Fruit fly (Drosophila melanogaster) whole organism, adult: ENCODE measurements around the gene CycJ.

ENCODE experiments used
- CG11617 ChIP-seq: fragments of 200-800 bp; sonication (Bioruptor generic); optimal IDR thresholded peaks from 2 replicates; lab custom pipeline; 2017; ENCODE audit warnings: mild to moderate bottlenecking, missing biosample characterization, missing genetic modification reagents, missing genetic modification characterization
- CG12768 ChIP-seq: fragments of 200-800 bp; sonication (Bioruptor generic); optimal IDR thresholded peaks from 2 replicates; lab custom pipeline; 2017; ENCODE audit warnings: missing biosample characterization, missing genetic modification characterization, mild to moderate bottlenecking, moderate library complexity, missing genetic modification reagents
- CG14711 ChIP-seq: fragments of 200-800 bp; sonication (Bioruptor generic); optimal IDR thresholded peaks from 2 replicates; lab custom pipeline; 2018; ENCODE audit warnings: missing biosample characterization, mild to moderate bottlenecking, missing genetic modification characterization, moderate library complexity
- CG1620 ChIP-seq: fragments of 200-800 bp; sonication (Bioruptor generic); optimal IDR thresholded peaks from 2 replicates; lab custom pipeline; 2016; ENCODE audit warnings: missing biosample characterization, missing genetic modification characterization
- CG33017 ChIP-seq: fragments of 200-800 bp; sonication (Bioruptor generic); optimal IDR thresholded peaks from 2 replicates; lab custom pipeline; 2018; ENCODE audit warnings: missing biosample characterization, mild to moderate bottlenecking, missing genetic modification characterization, moderate library complexity
- CG5204 ChIP-seq: fragments of 200-800 bp; sonication (Bioruptor generic); optimal IDR thresholded peaks from 2 replicates; lab custom pipeline; 2016; ENCODE audit warnings: missing biosample characterization, missing genetic modification characterization
- CG7045 ChIP-seq: fragments of 200-800 bp; sonication (Bioruptor generic); optimal IDR thresholded peaks from 2 replicates; lab custom pipeline; 2017; ENCODE audit warnings: missing biosample characterization, mild to moderate bottlenecking, missing genetic modification characterization
- CG7101 ChIP-seq: fragments of 200-800 bp; sonication (Bioruptor generic); optimal IDR thresholded peaks from 2 replicates; lab custom pipeline; 2018; ENCODE audit warnings: missing biosample characterization, mild to moderate bottlenecking, missing genetic modification characterization, moderate library complexity
- Clk ChIP-seq: fragments of 200-800 bp; sonication (Bioruptor generic); optimal IDR thresholded peaks from 2 replicates; lab custom pipeline; 2017; ENCODE audit warnings: missing biosample characterization, missing genetic modification characterization
- Crg-1 ChIP-seq: fragments of 200-800 bp; sonication (Bioruptor generic); optimal IDR thresholded peaks from 2 replicates; lab custom pipeline; 2016; ENCODE audit warnings: missing biosample characterization, missing genetic modification characterization
- Hr96 ChIP-seq: fragments of 200-800 bp; sonication (Bioruptor generic); optimal IDR thresholded peaks from 2 replicates; lab custom pipeline; 2016; ENCODE audit warnings: missing biosample characterization, missing genetic modification characterization
- Mnt ChIP-seq: fragments of 200-800 bp; sonication (Bioruptor generic); optimal IDR thresholded peaks from 2 replicates; lab custom pipeline; 2016; ENCODE audit warnings: missing biosample characterization, mild to moderate bottlenecking, missing genetic modification characterization
- bab1 ChIP-seq: fragments of 200-800 bp; sonication (Bioruptor generic); optimal IDR thresholded peaks from 3 replicates; lab custom pipeline; 2019; ENCODE audit warnings: missing biosample characterization, mild to moderate bottlenecking, missing genetic modification characterization, moderate library complexity
- cic ChIP-seq: fragments of 200-800 bp; sonication (Bioruptor generic); optimal IDR thresholded peaks from 2 replicates; lab custom pipeline; 2017; ENCODE audit warnings: missing biosample characterization, mild to moderate bottlenecking, missing genetic modification characterization, moderate library complexity
- cnc ChIP-seq, 2 experiments: fragments of >200 bp; optimal IDR thresholded peaks; 2 replicates each; lab custom pipeline; 2017
- kay ChIP-seq: fragments of 200-800 bp; sonication (Bioruptor generic); peaks from one replicate; lab custom pipeline; 2016; ENCODE audit warnings: missing biosample characterization, missing genetic modification characterization, borderline replicate concordance
- ovo ChIP-seq: fragments of 200-800 bp; sonication (Bioruptor generic); optimal IDR thresholded peaks from 2 replicates; lab custom pipeline; 2016; ENCODE audit warnings: missing biosample characterization, missing genetic modification characterization
- pad ChIP-seq: fragments of 200-800 bp; sonication (Bioruptor generic); optimal IDR thresholded peaks from 3 replicates; lab custom pipeline; 2017; ENCODE audit warnings: missing biosample characterization, missing genetic modification characterization, mild to moderate bottlenecking, moderate library complexity, missing genetic modification reagents
- tj ChIP-seq: fragments of 200-800 bp; sonication (Bioruptor generic); optimal IDR thresholded peaks from 3 replicates; lab custom pipeline; 2017; ENCODE audit warnings: missing biosample characterization, mild to moderate bottlenecking, missing genetic modification characterization, moderate library complexity
- toe ChIP-seq: fragments of 200-800 bp; sonication (Bioruptor generic); optimal IDR thresholded peaks from 2 replicates; lab custom pipeline; 2016; ENCODE audit warnings: missing biosample characterization, missing genetic modification characterization

CycJ gene

dm6 chr3L:3434882-3435281 is 31.3 kb upstream of the CycJ start:
- TF ChIP-seq CG33017 (tag; lab: Kevin White, UChicago) (no peak), Hr96 (GFP tag; lab: Kevin White, UChicago) (no peak), ovo (GFP tag; lab: Kevin White, UChicago) (no peak), CG7045 (GFP tag; lab: Kevin White, UChicago) (no peak)

- peak; percentile 32 for TF ChIP-seq cic (GFP tag; lab: Kevin White, UChicago)
- no peak for TF ChIP-seq CG33017 (tag; lab: Kevin White, UChicago)
- peak; percentile 4 for TF ChIP-seq kay (GFP tag; lab: Kevin White, UChicago)
These were observed 30.5 kb upstream of the CycJ start for dm6 chr3L:3435531-3436309.

- no peak for TF ChIP-seq Clk (GFP tag; lab: Kevin White, UChicago)
- peak; percentile 48 for TF ChIP-seq CG7045 (GFP tag; lab: Kevin White, UChicago)
- peak; percentile 80 for TF ChIP-seq CG14711 (tag; lab: Kevin White, UChicago)
- no peak for TF ChIP-seq cnc (optimal IDR thresholded peaks at IDR 0.05; lab: Kevin White, UChicago)
- no peak for TF ChIP-seq CG12768
- TF ChIP-seq kay (GFP tag; lab: Kevin White, UChicago), result peak; percentile 42
- no peak for TF ChIP-seq Crg-1 (GFP tag; lab: Kevin White, UChicago)
- peak; percentile 34 for TF ChIP-seq ovo (GFP tag; lab: Kevin White, UChicago)
- TF ChIP-seq CG7101 (tag; lab: Kevin White, UChicago), result peak; percentile 83
- no peak for TF ChIP-seq Mnt (GFP tag; lab: Kevin White, UChicago)
- peak; percentile 28 for TF ChIP-seq pad (GFP tag; lab: Kevin White, UChicago)
- TF ChIP-seq bab1 (GFP tag; lab: Kevin White, UChicago), result no peak
- peak; percentile 10 for TF ChIP-seq Hr96 (GFP tag; lab: Kevin White, UChicago)
- TF ChIP-seq CG5204, result peak; percentile 0
- peak; percentile 95 for TF ChIP-seq tj
- peak; percentile 79 for TF ChIP-seq CG33017 (tag; lab: Kevin White, UChicago)
- TF ChIP-seq CG11617, result peak; percentile 77
- TF ChIP-seq cic (GFP tag; lab: Kevin White, UChicago), result peak; percentile 95
- peak; percentile 6 for TF ChIP-seq toe (GFP tag; lab: Kevin White, UChicago)
- no peak for TF ChIP-seq CG1620
These were observed 29.2 kb upstream of the CycJ start for dm6 chr3L:3436838-3437663.

- TF ChIP-seq Mnt (GFP tag; lab: Kevin White, UChicago) (no peak), cnc (optimal IDR thresholded peaks at IDR 0.05; lab: Kevin White, UChicago) (no peak), cic (GFP tag; lab: Kevin White, UChicago) (peak; percentile 76)
These were observed 28.4 kb upstream of the CycJ start for dm6 chr3L:3437664-3438368.

- TF ChIP-seq bab1 (GFP tag; lab: Kevin White, UChicago), result no peak
These were observed 27.8 kb upstream of the CycJ start for dm6 chr3L:3438473-3438872.

dm6 chr3L:3439598-3439997 is 26.6 kb upstream of the CycJ start:
- TF ChIP-seq CG5204 (no peak), ovo (GFP tag; lab: Kevin White, UChicago) (no peak), tj (peak; percentile 50)

- no peak for TF ChIP-seq ovo (GFP tag; lab: Kevin White, UChicago)
- no peak for TF ChIP-seq tj
These were observed 26.1 kb upstream of the CycJ start for dm6 chr3L:3440116-3440515.
